Worm (Caenorhabditis elegans) whole organism, L1 larva: ENCODE measurements around the gene srz-18.

Source experiments
- C04F5.9 ChIP-seq: sonication (generic microtip); optimal IDR thresholded peaks from 2 replicates; lab custom pipeline; 2016; ENCODE audit warnings: missing genetic modification characterization, missing compliant biosample characterization
- F16B12.6 ChIP-seq: fragments of 150-350 bp; optimal IDR thresholded peaks from 2 replicates; lab custom pipeline; 2014; ENCODE audit warnings: missing biosample characterization, missing genetic modification characterization
- aha-1 ChIP-seq: fragments of 150-350 bp; optimal IDR thresholded peaks from 2 replicates; lab custom pipeline; 2014; ENCODE audit warnings: missing biosample characterization, missing genetic modification characterization
- alr-1 ChIP-seq: fragments of 200-800 bp; sonication (Bioruptor generic); optimal IDR thresholded peaks from 2 replicates; lab custom pipeline; 2018; ENCODE audit warnings: borderline replicate concordance, mild to moderate bottlenecking, missing genetic modification characterization, missing compliant biosample characterization
- aly-2 ChIP-seq: fragments of 150-350 bp; optimal IDR thresholded peaks from 2 replicates; lab custom pipeline; 2014; ENCODE audit warnings: missing biosample characterization, missing genetic modification characterization
- blmp-1 ChIP-seq: fragments of 150-350 bp; optimal IDR thresholded peaks from 2 replicates; lab custom pipeline; 2014; ENCODE audit warnings: missing biosample characterization, missing genetic modification characterization
- ceh-8 ChIP-seq: fragments of 200-800 bp; sonication (Bioruptor generic); optimal IDR thresholded peaks from 2 replicates; lab custom pipeline; 2018; ENCODE audit warnings: mild to moderate bottlenecking, missing genetic modification characterization, moderate library complexity, missing compliant biosample characterization
- ceh-82 ChIP-seq, 3 experiments: fragments of 150-350 bp in 1 of 3; sonication (generic microtip) in 2 of 3; optimal IDR thresholded peaks; 2 replicates each; lab custom pipeline; 2014 to 2017; ENCODE audit warnings: missing biosample characterization in 3 of 3, missing genetic modification characterization in 3 of 3
- ceh-90 ChIP-seq: sonication (generic microtip); optimal IDR thresholded peaks from 2 replicates; lab custom pipeline; 2016; ENCODE audit warnings: missing genetic modification characterization, missing compliant biosample characterization
- dsc-1 ChIP-seq: sonication (generic microtip); optimal IDR thresholded peaks from 2 replicates; lab custom pipeline; 2016; ENCODE audit warnings: mild to moderate bottlenecking, missing genetic modification characterization, missing compliant biosample characterization
- efl-1 ChIP-seq, 4 experiments: fragments of 150-350 bp; optimal IDR thresholded peaks in 3 of 4; peaks in 1 of 4; 1 replicate in 1 of 4; 2 replicates in 3 of 4; lab custom pipeline; 2014; ENCODE audit warnings: missing biosample characterization in 2 of 4, missing genetic modification characterization in 2 of 4, missing genetic modification reagents in 2 of 4
- egl-13 ChIP-seq: sonication (generic microtip); optimal IDR thresholded peaks from 2 replicates; lab custom pipeline; 2016; ENCODE audit warnings: missing genotype, missing genetic modification reagents, missing genetic modification characterization, missing compliant biosample characterization
- elt-2 ChIP-seq: sonication (generic microtip); optimal IDR thresholded peaks from 2 replicates; lab custom pipeline; 2016; ENCODE audit warnings: missing genetic modification characterization, mild to moderate bottlenecking, inconsistent platforms, missing compliant biosample characterization, missing genetic modification reagents
- ets-5 ChIP-seq: fragments of 200-800 bp; sonication (Bioruptor generic); IDR thresholded peaks from 2 replicates; pipeline ENCODE4 v1.3.6; 2022; ENCODE audit warnings: missing genetic modification characterization, missing compliant biosample characterization
- fkh-10 ChIP-seq: sonication (generic microtip); optimal IDR thresholded peaks from 2 replicates; lab custom pipeline; 2017; ENCODE audit warnings: missing biosample characterization, missing genetic modification reagents, missing genetic modification characterization
- grh-1 ChIP-seq: fragments of 200-800 bp; sonication (Bioruptor generic); IDR thresholded peaks from 2 replicates; pipeline ENCODE4 v1.3.6; 2022; ENCODE audit warnings: missing genetic modification reagents, missing genetic modification characterization, missing compliant biosample characterization
- hlh-17 ChIP-seq: fragments of 200-800 bp; sonication (Bioruptor generic); optimal IDR thresholded peaks from 2 replicates; lab custom pipeline; 2018; ENCODE audit warnings: missing genetic modification characterization, mild to moderate bottlenecking, missing compliant biosample characterization, moderate library complexity, borderline replicate concordance
- hlh-4 ChIP-seq: sonication (generic microtip); optimal IDR thresholded peaks from 2 replicates; lab custom pipeline; 2016; ENCODE audit warnings: mild to moderate bottlenecking, missing genetic modification characterization, missing compliant biosample characterization
- irx-1 ChIP-seq: sonication (generic microtip); optimal IDR thresholded peaks from 2 replicates; lab custom pipeline; 2016; ENCODE audit warnings: missing genetic modification characterization, missing compliant biosample characterization
- isw-1 ChIP-seq: fragments of 200-800 bp; sonication (Bioruptor generic); IDR thresholded peaks from 2 replicates; pipeline ENCODE4 v1.3.6; 2022; ENCODE audit warnings: missing genetic modification characterization, missing compliant biosample characterization
- lin-39 ChIP-seq: fragments of 150-350 bp; optimal IDR thresholded peaks from 2 replicates; lab custom pipeline; 2014; ENCODE audit warnings: missing biosample characterization, missing genetic modification reagents, missing genetic modification characterization
- lir-3 ChIP-seq: sonication (generic microtip); optimal IDR thresholded peaks from 2 replicates; lab custom pipeline; 2016; ENCODE audit warnings: mild to moderate bottlenecking, missing genetic modification characterization, moderate library complexity, missing compliant biosample characterization; ENCODE audit not compliant: poor library complexity
- mef-2 ChIP-seq: fragments of 150-350 bp; optimal IDR thresholded peaks from 2 replicates; lab custom pipeline; 2014; ENCODE audit warnings: missing biosample characterization, missing genetic modification characterization
- nhr-20 ChIP-seq: sonication (generic microtip); optimal IDR thresholded peaks from 2 replicates; lab custom pipeline; 2016; ENCODE audit warnings: mild to moderate bottlenecking, missing genetic modification characterization, missing compliant biosample characterization
- nhr-28 ChIP-seq: fragments of 150-350 bp; optimal IDR thresholded peaks from 2 replicates; lab custom pipeline; 2014; ENCODE audit warnings: missing biosample characterization, missing genetic modification characterization
- nhr-47 ChIP-seq: sonication (generic microtip); optimal IDR thresholded peaks from 2 replicates; lab custom pipeline; 2016; ENCODE audit warnings: mild to moderate bottlenecking, missing genetic modification characterization, moderate library complexity, missing compliant biosample characterization
- nhr-71 ChIP-seq: sonication (generic microtip); optimal IDR thresholded peaks from 2 replicates; lab custom pipeline; 2016; ENCODE audit warnings: mild to moderate bottlenecking, missing genetic modification characterization, moderate library complexity, missing compliant biosample characterization
- nhr-76 ChIP-seq: sonication (generic microtip); optimal IDR thresholded peaks from 2 replicates; lab custom pipeline; 2017; ENCODE audit warnings: missing biosample characterization, missing genetic modification characterization
- nhr-84 ChIP-seq: sonication (generic microtip); optimal IDR thresholded peaks from 2 replicates; lab custom pipeline; 2017; ENCODE audit warnings: missing biosample characterization, missing genetic modification characterization
- nhr-85 ChIP-seq: sonication (generic microtip); peaks from one replicate; lab custom pipeline; 2016; ENCODE audit warnings: missing genetic modification characterization, inconsistent platforms, missing compliant biosample characterization
- pag-3 ChIP-seq: sonication (generic microtip); optimal IDR thresholded peaks from 2 replicates; lab custom pipeline; 2017; ENCODE audit warnings: missing genetic modification characterization, mild to moderate bottlenecking, missing compliant biosample characterization, antibody characterized with exemption, borderline replicate concordance; ENCODE audit not compliant: insufficient read depth
- pax-3 ChIP-seq: fragments of 200-800 bp; sonication (Bioruptor generic); optimal IDR thresholded peaks from 2 replicates; lab custom pipeline; 2018; ENCODE audit warnings: mild to moderate bottlenecking, missing genetic modification characterization, moderate library complexity, missing compliant biosample characterization
- rnt-1 ChIP-seq: sonication (generic microtip); optimal IDR thresholded peaks from 2 replicates; lab custom pipeline; 2016; ENCODE audit warnings: mild to moderate bottlenecking, missing genetic modification characterization, moderate library complexity, missing compliant biosample characterization
- skn-1 ChIP-seq: fragments of 150-350 bp; optimal IDR thresholded peaks from 2 replicates; lab custom pipeline; 2014; ENCODE audit warnings: missing biosample characterization, missing genetic modification characterization
- snu-23 ChIP-seq: sonication (generic microtip); optimal IDR thresholded peaks from 2 replicates; lab custom pipeline; 2016; ENCODE audit warnings: missing genetic modification characterization, missing compliant biosample characterization
- sox-4 ChIP-seq: sonication (generic microtip); optimal IDR thresholded peaks from 2 replicates; lab custom pipeline; 2016; ENCODE audit warnings: missing genetic modification characterization, missing compliant biosample characterization
- tlp-1 ChIP-seq: fragments of 150-350 bp; optimal IDR thresholded peaks from 2 replicates; lab custom pipeline; 2014; ENCODE audit warnings: missing biosample characterization, missing genetic modification characterization
- unc-130 ChIP-seq: fragments of 150-350 bp; optimal IDR thresholded peaks from 2 replicates; lab custom pipeline; 2017; ENCODE audit warnings: missing biosample characterization, missing genetic modification characterization, inconsistent platforms
- unc-30 ChIP-seq: sonication (generic microtip); optimal IDR thresholded peaks from 2 replicates; lab custom pipeline; 2017; ENCODE audit warnings: missing biosample characterization, missing genetic modification characterization
- unc-62 ChIP-seq: fragments of 150-350 bp; optimal IDR thresholded peaks from 2 replicates; lab custom pipeline; 2014; ENCODE audit warnings: missing biosample characterization, missing genetic modification reagents, missing genetic modification characterization
- unc-98 ChIP-seq: fragments of 200-800 bp; sonication (Bioruptor generic); IDR thresholded peaks from 2 replicates; pipeline ENCODE4 v1.3.6; 2022; ENCODE audit warnings: missing genetic modification characterization, missing compliant biosample characterization
- zag-1 ChIP-seq: fragments of 150-350 bp; optimal IDR thresholded peaks from 2 replicates; lab custom pipeline; 2014; ENCODE audit warnings: missing biosample characterization, missing genetic modification characterization
- zip-4 ChIP-seq: fragments of 200-800 bp; sonication (Bioruptor generic); optimal IDR thresholded peaks from 2 replicates; lab custom pipeline; 2018; ENCODE audit warnings: mild to moderate bottlenecking, missing genetic modification characterization, moderate library complexity, missing compliant biosample characterization
- ztf-4 ChIP-seq: fragments of 150-350 bp; optimal IDR thresholded peaks from 2 replicates; lab custom pipeline; 2014; ENCODE audit warnings: missing biosample characterization, missing genetic modification characterization

Gene srz-18

ce11 chrV:20626043-20626761, at the start of gene srz-18, which contains the start of gene F46B3.9:
Gene srz-18, plus strand, starts transcription at chrV:20626711.
Gene F46B3.9, minus strand, starts transcription at chrV:20626143.
- no peak for TF ChIP-seq lin-39 (tag; lab: Kevin White, UChicago)
- TF ChIP-seq isw-1 (GFP tag; lab: Robert Waterston, UW): no peak
- no peak for TF ChIP-seq nhr-85 (tag; lab: Kevin White, UChicago)
- TF ChIP-seq alr-1 (tag; lab: Kevin White, UChicago): no peak
- no peak for TF ChIP-seq F16B12.6 (tag; lab: Kevin White, UChicago)
- TF ChIP-seq snu-23 (GFP tag; lab: Kevin White, UChicago): no peak
- no peak for TF ChIP-seq rnt-1 (tag; lab: Kevin White, UChicago)
- TF ChIP-seq ceh-8 (GFP tag; lab: Kevin White, UChicago): no peak
- no peak for TF ChIP-seq nhr-28
- no peak for TF ChIP-seq unc-98 (GFP tag; lab: Robert Waterston, UW)
- no peak for TF ChIP-seq aha-1 (tag; lab: Kevin White, UChicago)
- TF ChIP-seq unc-62 (GFP tag; lab: Kevin White, UChicago): no peak
- no peak for TF ChIP-seq C04F5.9 (tag; lab: Kevin White, UChicago)
- no peak for TF ChIP-seq blmp-1
- TF ChIP-seq tlp-1 (tag; lab: Kevin White, UChicago): no peak
- TF ChIP-seq dsc-1 (tag; lab: Kevin White, UChicago): no peak
- no peak for TF ChIP-seq nhr-71 (tag; lab: Kevin White, UChicago)
- TF ChIP-seq, all 84 proteins: peak for 0

- no peak for TF ChIP-seq efl-1 (optimal IDR thresholded peaks at IDR 0.05; lab: Kevin White, UChicago)
- TF ChIP-seq efl-1 (GFP tag; optimal IDR thresholded peaks at IDR 0.05 in 1 of 2; lab: Kevin White, UChicago): peak in 1 of 2 experiments; percentile 66
- TF ChIP-seq irx-1 (tag; lab: Kevin White, UChicago): no peak
- TF ChIP-seq unc-130 (tag; lab: Kevin White, UChicago): no peak
- no peak for TF ChIP-seq egl-13 (tag; lab: Kevin White, UChicago)
These were observed 47.0 kb upstream of the srz-18 start, which contains the start of gene F26F2.8 for ce11 chrV:20579534-20579933. Gene F26F2.8, plus strand, starts transcription at chrV:20579546.

ce11 chrV:20580511-20581040, 45.9 kb upstream of the srz-18 start, which contains the start of gene F26F2.7:
Gene F26F2.7, plus strand, starts transcription at chrV:20580990.
- TF ChIP-seq aly-2: no peak
- peak; percentile 80 for TF ChIP-seq egl-13 (tag; lab: Kevin White, UChicago)
- peak; percentile 65 for TF ChIP-seq pax-3 (tag; lab: Kevin White, UChicago)
- TF ChIP-seq sox-4 (tag; lab: Kevin White, UChicago): peak; percentile 75
- TF ChIP-seq ceh-90: no peak
- no peak for TF ChIP-seq zag-1 (tag; lab: Kevin White, UChicago)
- TF ChIP-seq fkh-10 (GFP tag; lab: Kevin White, UChicago): peak; percentile 17
- TF ChIP-seq nhr-84 (tag; lab: Kevin White, UChicago): no peak
- no peak for TF ChIP-seq unc-62 (GFP tag; lab: Kevin White, UChicago)
- peak; percentile 72 for TF ChIP-seq zip-4 (GFP tag; lab: Kevin White, UChicago)
- peak; percentile 61 to 80 (median 70) for TF ChIP-seq ceh-82 (tag; optimal IDR thresholded peaks at IDR 0.05; lab: Kevin White, UChicago)
- peak; percentile 57 for TF ChIP-seq skn-1
- TF ChIP-seq grh-1: peak; percentile 66; the same call in 1 of the 2 replicates
- peak; percentile 86 for TF ChIP-seq unc-130 (tag; lab: Kevin White, UChicago)
- peak; percentile 3 for TF ChIP-seq hlh-4
- peak; percentile 88 for TF ChIP-seq nhr-20 (tag; lab: Kevin White, UChicago)
- no peak for TF ChIP-seq hlh-17 (GFP tag; lab: Kevin White, UChicago)
- TF ChIP-seq unc-30 (tag; lab: Kevin White, UChicago): no peak
- TF ChIP-seq blmp-1: peak; percentile 11
- TF ChIP-seq rnt-1 (tag; lab: Kevin White, UChicago): no peak
- no peak for TF ChIP-seq lir-3 (tag; lab: Kevin White, UChicago)
- no peak for TF ChIP-seq ets-5 (GFP tag; lab: Robert Waterston, UW)
- TF ChIP-seq irx-1 (tag; lab: Kevin White, UChicago): peak; percentile 88
- TF ChIP-seq aha-1 (tag; lab: Kevin White, UChicago): peak; percentile 29
- peak; percentile 80 for TF ChIP-seq lin-39 (tag; lab: Kevin White, UChicago)
- TF ChIP-seq pag-3 (tag; lab: Kevin White, UChicago): no peak
- peak; percentile 23 for TF ChIP-seq mef-2
- TF ChIP-seq dsc-1 (tag; lab: Kevin White, UChicago): peak; percentile 93
- peak; percentile 81 for TF ChIP-seq elt-2 (tag; lab: Kevin White, UChicago)
- peak; percentile 64 to 73 for TF ChIP-seq efl-1 (optimal IDR thresholded peaks at IDR 0.05; lab: Kevin White, UChicago)
- TF ChIP-seq efl-1 (GFP tag; optimal IDR thresholded peaks at IDR 0.05 in 1 of 2; lab: Kevin White, UChicago): peak; percentile 75 to 96
- TF ChIP-seq nhr-47 (tag; lab: Kevin White, UChicago): peak; percentile 93
- no peak for TF ChIP-seq nhr-76 (tag; lab: Kevin White, UChicago)
- TF ChIP-seq isw-1 (GFP tag; lab: Robert Waterston, UW): peak; percentile 65
- no peak for TF ChIP-seq ztf-4 (tag; lab: Kevin White, UChicago)
